Fruit fly (Drosophila melanogaster): ENCODE data around the gene CG9399.
A peak's percentile ranks its signal among the peaks of the same experiment; 100 is the strongest.

The CG9399 gene

DNA sequence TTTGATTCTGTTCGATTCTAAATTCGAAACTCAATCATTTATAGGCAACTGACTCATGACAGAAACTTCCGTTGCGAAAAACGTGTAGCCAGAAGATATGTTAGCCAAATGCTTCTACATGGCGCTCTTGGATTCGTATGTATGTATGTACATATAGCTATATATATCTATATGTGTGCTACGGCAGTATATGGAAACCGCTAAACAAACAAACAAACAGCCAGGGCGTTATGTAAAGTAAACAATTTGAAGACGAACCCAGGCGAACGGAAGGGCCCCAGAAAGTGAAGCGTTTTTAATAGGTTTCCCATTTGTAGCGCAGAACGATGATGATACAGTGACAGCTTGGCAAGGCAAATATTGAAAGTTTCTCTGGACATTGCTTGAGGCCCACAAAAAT is 44.1 kb downstream of the CG9399 start:
- TF ChIP-seq Dfd (GFP tag; optimal IDR thresholded peaks at IDR 0.05) = no peak
- no peak for TF ChIP-seq foxo (GFP tag; optimal IDR thresholded peaks at IDR 0.05)
- no peak for TF ChIP-seq Sp1 (GFP tag; optimal IDR thresholded peaks at IDR 0.05)
- no peak for TF ChIP-seq Vsx2 (GFP tag; optimal IDR thresholded peaks at IDR 0.05; ENCODE audit: partially characterized antibody)
- no peak for TF ChIP-seq woc (GFP tag; optimal IDR thresholded peaks at IDR 0.05)
- TF ChIP-seq pan (optimal IDR thresholded peaks at IDR 0.05) = no peak
- TF ChIP-seq sv (GFP tag; optimal IDR thresholded peaks at IDR 0.05) = no peak
- TF ChIP-seq dsf (GFP tag; optimal IDR thresholded peaks at IDR 0.05; ENCODE audit: borderline replicate concordance) = no peak
- TF ChIP-seq tai (GFP tag; optimal IDR thresholded peaks at IDR 0.05) = no peak
- no peak for TF ChIP-seq jim (GFP tag; optimal IDR thresholded peaks at IDR 0.05)
- no peak for TF ChIP-seq br (GFP tag; optimal IDR thresholded peaks at IDR 0.05)
- TF ChIP-seq fru (GFP tag; optimal IDR thresholded peaks at IDR 0.05) = no peak
- TF ChIP-seq Jra (GFP tag; optimal IDR thresholded peaks at IDR 0.05) = no peak
- TF ChIP-seq CG32264 (GFP tag; optimal IDR thresholded peaks at IDR 0.05) = no peak
- no peak for TF ChIP-seq CG9705 (GFP tag; optimal IDR thresholded peaks at IDR 0.05)

dm6 chr3R:9529387-9529897 is 44.6 kb downstream of the CG9399 start:
- TF ChIP-seq Rel (GFP tag; optimal IDR thresholded peaks at IDR 0.05) (no peak), Rel (tag; optimal IDR thresholded peaks at IDR 0.05) (peak; percentile 69), Sp1 (GFP tag; optimal IDR thresholded peaks at IDR 0.05) (no peak), br (GFP tag; optimal IDR thresholded peaks at IDR 0.05) (no peak)

- TF ChIP-seq sv (GFP tag; optimal IDR thresholded peaks at IDR 0.05) (peak; percentile 65), Hnf4 (GFP tag; optimal IDR thresholded peaks at IDR 0.05) (peak; percentile 94), sage (GFP tag; optimal IDR thresholded peaks at IDR 0.05) (peak; percentile 92), brk (GFP tag; optimal IDR thresholded peaks at IDR 0.05) (peak; percentile 87), woc (GFP tag; optimal IDR thresholded peaks at IDR 0.05) (peak; percentile 92), Hr78 (GFP tag; optimal IDR thresholded peaks at IDR 0.05) (no peak), Hr83 (GFP tag; optimal IDR thresholded peaks at IDR 0.05; ENCODE audit: poor library complexity, severe bottlenecking) (peak; percentile 96), Dif (GFP tag; optimal IDR thresholded peaks at IDR 0.05; ENCODE audit: partially characterized antibody) (no peak), ey (GFP tag; optimal IDR thresholded peaks at IDR 0.05) (peak; percentile 94), CG9705 (GFP tag; optimal IDR thresholded peaks at IDR 0.05) (peak; percentile 68), CG32264 (GFP tag; optimal IDR thresholded peaks at IDR 0.05) (peak; percentile 97), CrebA (GFP tag; optimal IDR thresholded peaks at IDR 0.05; ENCODE audit: borderline replicate concordance) (no peak), OdsH (GFP tag; optimal IDR thresholded peaks at IDR 0.05) (peak; percentile 91), Vsx2 (GFP tag; optimal IDR thresholded peaks at IDR 0.05; ENCODE audit: partially characterized antibody) (no peak), Sp1 (GFP tag; optimal IDR thresholded peaks at IDR 0.05) (peak; percentile 87), Mio (GFP tag; optimal IDR thresholded peaks at IDR 0.05) (peak; percentile 65), h (GFP tag; optimal IDR thresholded peaks at IDR 0.05) (peak; percentile 99), Myc (optimal IDR thresholded peaks at IDR 0.05) (no peak), br (GFP tag; optimal IDR thresholded peaks at IDR 0.05) (peak; percentile 96), N (GFP tag; optimal IDR thresholded peaks at IDR 0.05) (no peak), Jra (GFP tag; optimal IDR thresholded peaks at IDR 0.05) (peak; percentile 88), usp (GFP tag; optimal IDR thresholded peaks at IDR 0.05) (no peak), rgr (GFP tag; optimal IDR thresholded peaks at IDR 0.05) (peak; percentile 96), psq (GFP tag; optimal IDR thresholded peaks at IDR 0.05) (peak; percentile 86), foxo (GFP tag; optimal IDR thresholded peaks at IDR 0.05) (peak; percentile 95), GATAd (GFP tag; optimal IDR thresholded peaks at IDR 0.05) (peak; percentile 77), Rel (GFP tag; optimal IDR thresholded peaks at IDR 0.05) (peak; percentile 95), Rel (tag; optimal IDR thresholded peaks at IDR 0.05) (peak; percentile 60), dmrt93B (GFP tag; optimal IDR thresholded peaks at IDR 0.05) (peak; percentile 81), Dfd (GFP tag; optimal IDR thresholded peaks at IDR 0.05) (no peak), fru (GFP tag; optimal IDR thresholded peaks at IDR 0.05) (peak; percentile 97), lola (GFP tag; optimal IDR thresholded peaks at IDR 0.05) (no peak), HLH106 (tag; optimal IDR thresholded peaks at IDR 0.05) (peak; percentile 90), Abd-B (GFP tag; optimal IDR thresholded peaks at IDR 0.05) (no peak), tai (GFP tag; optimal IDR thresholded peaks at IDR 0.05) (no peak), dl (GFP tag; optimal IDR thresholded peaks at IDR 0.05; ENCODE audit: insufficient read depth in 1 of 2, partially characterized antibody in 2 of 2) (no peak), jim (GFP tag; optimal IDR thresholded peaks at IDR 0.05) (peak; percentile 10), dsf (GFP tag; optimal IDR thresholded peaks at IDR 0.05; ENCODE audit: borderline replicate concordance) (peak; percentile 34), pan (optimal IDR thresholded peaks at IDR 0.05) (no peak)
These were observed 45.8 kb downstream of the CG9399 start for dm6 chr3R:9527907-9528842.

Data from whole organism, wandering third instar larva.